Worm (Caenorhabditis elegans) whole organism, young adult: Measurements from ENCODE around the gene Y45F10B.13.

Source experiments
- B0035.1 ChIP-seq: sonication (generic microtip); optimal IDR thresholded peaks from 2 replicates; lab custom pipeline; 2016; ENCODE audit warnings: missing genetic modification characterization, mild to moderate bottlenecking, missing compliant biosample characterization, missing genotype, missing genetic modification reagents
- C06A6.2 ChIP-seq: fragments of 200-800 bp; sonication (Bioruptor generic); conservative IDR thresholded peaks from 2 replicates; pipeline ENCODE4 v1.3.6; 2022; ENCODE audit warnings: missing genetic modification characterization, missing compliant biosample characterization
- C17E4.6 ChIP-seq: fragments of 200-800 bp; sonication (Bioruptor generic); IDR thresholded peaks from 2 replicates; pipeline ENCODE4 v1.3.6; 2022; ENCODE audit warnings: missing genetic modification reagents, missing genetic modification characterization, missing compliant biosample characterization
- D2030.7 ChIP-seq: fragments of 200-800 bp; sonication (Bioruptor generic); IDR thresholded peaks from 2 replicates; pipeline ENCODE4 v1.3.6; 2022; ENCODE audit warnings: missing genetic modification reagents, missing genetic modification characterization, missing compliant biosample characterization
- F10E7.11 ChIP-seq: sonication (generic microtip); optimal IDR thresholded peaks from 2 replicates; lab custom pipeline; 2017; ENCODE audit warnings: mild to moderate bottlenecking, missing genetic modification characterization, moderate library complexity, missing compliant biosample characterization
- F22D6.2 ChIP-seq: sonication (generic microtip); optimal IDR thresholded peaks from 2 replicates; lab custom pipeline; 2016; ENCODE audit warnings: mild to moderate bottlenecking, missing genetic modification characterization, missing compliant biosample characterization
- F33H1.4 ChIP-seq: fragments of 200-800 bp; sonication (Bioruptor generic); IDR thresholded peaks from 2 replicates; pipeline ENCODE4 v1.3.6; 2022; ENCODE audit warnings: missing genetic modification reagents, missing genetic modification characterization, missing compliant biosample characterization
- F52B5.7 ChIP-seq: sonication (generic microtip); optimal IDR thresholded peaks from 2 replicates; lab custom pipeline; 2016; ENCODE audit warnings: mild to moderate bottlenecking, missing genetic modification characterization, missing compliant biosample characterization
- F55B11.4 ChIP-seq: sonication (generic microtip); optimal IDR thresholded peaks from 2 replicates; lab custom pipeline; 2016; ENCODE audit warnings: missing compliant biosample characterization, missing genetic modification characterization, borderline replicate concordance; ENCODE audit not compliant: insufficient read depth
- F57A8.1 ChIP-seq: fragments of 200-800 bp; sonication (Bioruptor generic); optimal IDR thresholded peaks from 2 replicates; lab custom pipeline; 2018; ENCODE audit warnings: mild to moderate bottlenecking, missing genetic modification characterization, moderate library complexity, missing compliant biosample characterization
- F57C9.4 ChIP-seq: sonication (generic microtip); optimal IDR thresholded peaks from 2 replicates; lab custom pipeline; 2017; ENCODE audit warnings: mild to moderate bottlenecking, missing genetic modification characterization, missing compliant biosample characterization
- K11D2.4 ChIP-seq: fragments of 200-800 bp; sonication (Bioruptor generic); IDR thresholded peaks from 2 replicates; pipeline ENCODE4 v1.3.6; 2022; ENCODE audit warnings: missing genetic modification reagents, missing genetic modification characterization, missing compliant biosample characterization
- T07F8.4 ChIP-seq: sonication (generic microtip); optimal IDR thresholded peaks from 2 replicates; lab custom pipeline; 2016; ENCODE audit warnings: mild to moderate bottlenecking, missing genetic modification characterization, moderate library complexity, missing compliant biosample characterization
- T26A5.8 ChIP-seq: sonication (generic microtip); optimal IDR thresholded peaks from 2 replicates; lab custom pipeline; 2016; ENCODE audit warnings: missing genetic modification characterization, missing compliant biosample characterization
- Y56A3A.18 ChIP-seq: fragments of 200-800 bp; sonication (Bioruptor generic); IDR thresholded peaks from 2 replicates; pipeline ENCODE4 v1.3.6; 2022; ENCODE audit warnings: missing genetic modification reagents, missing genetic modification characterization, missing compliant biosample characterization
- ama-1 ChIP-seq, 3 experiments: fragments of 150-350 bp in 1 of 3; sonication (generic microtip) in 2 of 3; optimal IDR thresholded peaks; 2 replicates each; lab custom pipeline; 2014 to 2018; ENCODE audit warnings: missing biosample characterization in 2 of 3, missing genetic modification characterization in 2 of 3, missing genetic modification reagents in 2 of 3
- aptf-2 ChIP-seq: fragments of 200-800 bp; sonication (Bioruptor generic); conservative IDR thresholded peaks from 2 replicates; pipeline ENCODE4 v1.3.6; 2022; ENCODE audit warnings: missing genetic modification reagents, missing genetic modification characterization, missing compliant biosample characterization
- attf-6 ChIP-seq: fragments of 200-800 bp; sonication (Bioruptor generic); IDR thresholded peaks from 2 replicates; pipeline ENCODE4 v1.3.6; 2022; ENCODE audit warnings: missing genetic modification reagents, missing genetic modification characterization, missing compliant biosample characterization
- bed-1 ChIP-seq: fragments of 200-800 bp; sonication (Bioruptor generic); IDR thresholded peaks from 2 replicates; pipeline ENCODE4 v1.3.6; 2022; ENCODE audit warnings: missing genetic modification reagents, missing genetic modification characterization, missing compliant biosample characterization
- bed-2 ChIP-seq: fragments of 200-800 bp; sonication (Bioruptor generic); IDR thresholded peaks from 2 replicates; pipeline ENCODE4 v1.3.6; 2022; ENCODE audit warnings: missing genetic modification reagents, missing genetic modification characterization, missing compliant biosample characterization
- ccch-3 ChIP-seq: fragments of 200-800 bp; sonication (Bioruptor generic); optimal IDR thresholded peaks from 2 replicates; lab custom pipeline; 2018; ENCODE audit warnings: mild to moderate bottlenecking, missing genetic modification characterization, missing compliant biosample characterization
- cebp-1 ChIP-seq, 2 experiments: fragments of 200-800 bp in 1 of 2; sonication (Bioruptor generic) in 1 of 2; sonication (generic microtip) in 1 of 2; IDR thresholded peaks in 1 of 2; optimal IDR thresholded peaks in 1 of 2; 2 replicates each; pipeline versions ENCODE4 v1.3.6 to Lab custom; 2017 to 2022; ENCODE audit warnings: missing compliant biosample characterization in 2 of 2, missing genetic modification characterization in 2 of 2, mild to moderate bottlenecking in 1 of 2, missing genetic modification reagents in 1 of 2, moderate library complexity in 1 of 2
- cebp-2 ChIP-seq: fragments of 200-800 bp; sonication (Bioruptor generic); IDR thresholded peaks from 2 replicates; pipeline ENCODE4 v1.3.6; 2022; ENCODE audit warnings: missing genetic modification characterization, missing compliant biosample characterization
- ceh-40 ChIP-seq: fragments of 200-800 bp; sonication (Bioruptor generic); IDR thresholded peaks from 2 replicates; pipeline ENCODE4 v1.3.6; 2022; ENCODE audit warnings: missing genetic modification characterization, missing compliant biosample characterization
- chd-7 ChIP-seq: sonication (generic microtip); optimal IDR thresholded peaks from 2 replicates; lab custom pipeline; 2016; ENCODE audit warnings: mild to moderate bottlenecking, missing genetic modification characterization, moderate library complexity, missing compliant biosample characterization
- dpl-1 ChIP-seq: fragments of 150-350 bp; optimal IDR thresholded peaks from 2 replicates; lab custom pipeline; 2014; ENCODE audit warnings: missing biosample characterization, missing genetic modification reagents, missing genetic modification characterization
- efl-1 ChIP-seq: fragments of 150-350 bp; optimal IDR thresholded peaks from 2 replicates; lab custom pipeline; 2014; ENCODE audit warnings: missing biosample characterization, missing genetic modification reagents, missing genetic modification characterization
- ekl-4 ChIP-seq: fragments of 200-800 bp; sonication (Bioruptor generic); IDR thresholded peaks from 2 replicates; pipeline ENCODE4 v1.3.6; 2022; ENCODE audit warnings: missing genetic modification reagents, missing genetic modification characterization, missing compliant biosample characterization
- fkh-3 ChIP-seq: sonication (generic microtip); optimal IDR thresholded peaks from 2 replicates; lab custom pipeline; 2016; ENCODE audit warnings: mild to moderate bottlenecking, missing genetic modification characterization, missing compliant biosample characterization
- hrde-1 ChIP-seq: sonication (generic microtip); optimal IDR thresholded peaks from 2 replicates; lab custom pipeline; 2016; ENCODE audit warnings: missing genetic modification characterization, mild to moderate bottlenecking, missing compliant biosample characterization, moderate library complexity, missing genotype, missing genetic modification reagents, borderline replicate concordance
- lin-35 ChIP-seq, 3 experiments: fragments of 150-350 bp in 2 of 3; sonication (generic microtip) in 1 of 3; optimal IDR thresholded peaks; 2 replicates each; lab custom pipeline; 2014 to 2018; ENCODE audit warnings: missing biosample characterization in 3 of 3, missing genetic modification characterization in 3 of 3, missing genetic modification reagents in 3 of 3
- lin-40 ChIP-seq: sonication (generic microtip); optimal IDR thresholded peaks from 2 replicates; lab custom pipeline; 2016; ENCODE audit warnings: missing genetic modification characterization, mild to moderate bottlenecking, missing compliant biosample characterization, missing genotype, missing genetic modification reagents
- madf-10 ChIP-seq: sonication (generic microtip); optimal IDR thresholded peaks from 2 replicates; lab custom pipeline; 2016; ENCODE audit warnings: mild to moderate bottlenecking, missing genetic modification characterization, missing compliant biosample characterization
- madf-3 ChIP-seq: fragments of 200-800 bp; sonication (Bioruptor generic); IDR thresholded peaks from 2 replicates; pipeline ENCODE4 v1.3.6; 2022; ENCODE audit warnings: missing genetic modification reagents, missing genetic modification characterization, missing compliant biosample characterization
- madf-8 ChIP-seq: fragments of 200-800 bp; sonication (Bioruptor generic); conservative IDR thresholded peaks from 2 replicates; pipeline ENCODE4 v1.3.6; 2022; ENCODE audit warnings: missing genetic modification reagents, missing genetic modification characterization, missing compliant biosample characterization
- nhr-80 ChIP-seq: sonication (generic microtip); optimal IDR thresholded peaks from 2 replicates; lab custom pipeline; 2016; ENCODE audit warnings: missing genetic modification characterization, missing compliant biosample characterization
- pha-4 ChIP-seq: fragments of 150-350 bp; sonication (generic microtip); optimal IDR thresholded peaks from 2 replicates; lab custom pipeline; 2014; ENCODE audit warnings: missing biosample characterization, missing genetic modification reagents, missing genetic modification characterization
- rcor-1 ChIP-seq: fragments of 200-800 bp; sonication (Bioruptor generic); IDR thresholded peaks from 2 replicates; pipeline ENCODE4 v1.3.6; 2022; ENCODE audit warnings: missing genetic modification reagents, missing genetic modification characterization, missing compliant biosample characterization
- rec-8 ChIP-seq, 2 experiments: sonication (generic microtip); optimal IDR thresholded peaks; 2 replicates each; lab custom pipeline; 2016; ENCODE audit warnings: mild to moderate bottlenecking in 2 of 2, missing genetic modification characterization in 2 of 2, missing genetic modification reagents in 2 of 2, missing genotype in 2 of 2, missing biosample characterization in 1 of 2, missing compliant biosample characterization in 1 of 2, moderate library complexity in 1 of 2
- sea-2 ChIP-seq: fragments of 200-800 bp; sonication (Bioruptor generic); IDR thresholded peaks from 2 replicates; pipeline ENCODE4 v1.3.6; 2022; ENCODE audit warnings: missing genetic modification characterization, missing compliant biosample characterization
- snpc-1.3 ChIP-seq: sonication (generic microtip); optimal IDR thresholded peaks from 2 replicates; lab custom pipeline; 2017; ENCODE audit warnings: missing genetic modification characterization, mild to moderate bottlenecking, missing compliant biosample characterization, antibody characterized with exemption, moderate library complexity, missing genotype, missing genetic modification reagents; ENCODE audit not compliant: insufficient read depth
- snpc-4 ChIP-seq, 5 experiments: fragments of 150-350 bp in 1 of 5; sonication (generic microtip) in 4 of 5; optimal IDR thresholded peaks; 2 replicates each; lab custom pipeline; 2014 to 2018; ENCODE audit warnings: missing genetic modification characterization in 5 of 5, missing biosample characterization in 3 of 5, antibody characterized with exemption in 2 of 5, mild to moderate bottlenecking in 2 of 5, missing compliant biosample characterization in 2 of 5, missing genotype in 2 of 5, moderate library complexity in 2 of 5, missing genetic modification reagents in 1 of 5
- tbx-9 ChIP-seq: sonication (generic microtip); optimal IDR thresholded peaks from 2 replicates; lab custom pipeline; 2016; ENCODE audit warnings: borderline replicate concordance, missing genetic modification characterization, inconsistent platforms, missing compliant biosample characterization
- unc-130 ChIP-seq: sonication (generic microtip); optimal IDR thresholded peaks from 2 replicates; lab custom pipeline; 2016; ENCODE audit warnings: missing genetic modification reagents, missing genetic modification characterization, missing compliant biosample characterization
- xnd-1 ChIP-seq: sonication (generic microtip); optimal IDR thresholded peaks from 2 replicates; lab custom pipeline; 2016; ENCODE audit warnings: missing genotype, missing genetic modification reagents, missing genetic modification characterization, missing compliant biosample characterization
- zfh-2 ChIP-seq: fragments of 200-800 bp; sonication (Bioruptor generic); conservative IDR thresholded peaks from 2 replicates; pipeline ENCODE4 v1.3.6; 2022; ENCODE audit warnings: missing genetic modification reagents, missing genetic modification characterization, missing compliant biosample characterization
- ztf-25 ChIP-seq: fragments of 200-800 bp; sonication (Bioruptor generic); IDR thresholded peaks from 2 replicates; pipeline ENCODE4 v1.3.6; 2022; ENCODE audit warnings: missing genetic modification reagents, missing genetic modification characterization, missing compliant biosample characterization

Y45F10B.13 gene

DNA sequence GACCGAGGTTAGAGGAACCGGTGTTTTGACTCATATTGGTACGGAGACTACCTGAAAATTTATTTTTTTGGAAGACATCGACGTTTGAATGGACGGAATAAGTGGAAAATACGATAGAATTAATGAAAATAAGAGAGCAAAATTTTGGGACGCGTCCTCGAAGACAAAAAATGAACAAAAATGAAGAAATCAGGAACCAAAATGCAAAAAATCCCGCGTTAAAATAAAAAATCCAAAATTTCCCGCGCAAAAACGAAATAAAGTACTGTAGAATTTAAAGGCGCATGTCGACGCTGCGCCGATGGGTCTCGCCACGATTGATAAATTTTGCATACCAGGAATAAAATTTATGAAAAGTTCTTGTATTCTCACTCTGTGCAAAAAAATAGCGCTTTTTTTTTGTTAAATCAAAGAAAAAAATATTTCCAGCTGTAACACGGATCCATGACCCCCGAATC is 49.4 kb downstream of the Y45F10B.13 start, which contains the start of gene puf-3 (continued):
- TF ChIP-seq F22D6.2, result no peak
- TF ChIP-seq F57C9.4, result no peak
- TF ChIP-seq dpl-1, result peak; percentile 93
- no peak for TF ChIP-seq bed-1 (GFP tag; lab: Robert Waterston, UW)
- no peak for TF ChIP-seq sea-2
- no peak for TF ChIP-seq C17E4.6
- no peak; the same call in 1 of the 2 replicates for TF ChIP-seq zfh-2 (GFP tag; lab: Robert Waterston, UW)
- TF ChIP-seq pha-4 (tag; lab: Kevin White, UChicago), result no peak
- TF ChIP-seq chd-7, result no peak
- no peak for TF ChIP-seq ceh-40 (GFP tag; lab: Robert Waterston, UW)
- peak; percentile 98 for TF ChIP-seq F33H1.4
- TF ChIP-seq bed-2, result no peak
- TF ChIP-seq efl-1 (GFP tag; lab: Kevin White, UChicago), result peak; percentile 97
- no peak for TF ChIP-seq K11D2.4 (GFP tag; lab: Robert Waterston, UW)
- TF ChIP-seq F57A8.1 (GFP tag; lab: Kevin White, UChicago), result no peak
- TF ChIP-seq nhr-80 (tag; lab: Kevin White, UChicago), result no peak
- no peak for TF ChIP-seq F55B11.4 (tag; lab: Kevin White, UChicago)
- no peak for TF ChIP-seq B0035.1
- TF ChIP-seq lin-35 (GFP tag; optimal IDR thresholded peaks at IDR 0.05; lab: Kevin White, UChicago), result peak in 1 of 3 experiments; percentile 39
- TF ChIP-seq madf-10, result no peak
- TF ChIP-seq lin-40 (tag; lab: Kevin White, UChicago), result no peak
- TF ChIP-seq T26A5.8, result no peak
- no peak for TF ChIP-seq tbx-9 (tag; lab: Kevin White, UChicago)
- TF ChIP-seq cebp-2, result no peak
- TF ChIP-seq fkh-3 (tag; lab: Kevin White, UChicago), result no peak
- TF ChIP-seq cebp-1 (GFP tag; IDR thresholded peaks at IDR 0.05; lab: Robert Waterston, UW), result no peak
- TF ChIP-seq cebp-1 (tag; optimal IDR thresholded peaks at IDR 0.05; lab: Kevin White, UChicago), result no peak
- peak; percentile 25 for TF ChIP-seq unc-130
- TF ChIP-seq rcor-1 (GFP tag; lab: Robert Waterston, UW), result peak; percentile 69
- TF ChIP-seq Y56A3A.18 (GFP tag; lab: Robert Waterston, UW), result no peak
- TF ChIP-seq madf-3 (GFP tag; lab: Robert Waterston, UW), result peak; percentile 85; the same call in 1 of the 2 replicates
- peak; percentile 65 for TF ChIP-seq snpc-1.3 (tag; lab: Kevin White, UChicago)
- no peak for TF ChIP-seq C06A6.2 (GFP tag; lab: Robert Waterston, UW)
- no peak for TF ChIP-seq F52B5.7 (tag; lab: Kevin White, UChicago)
- TF ChIP-seq rec-8 (tag; optimal IDR thresholded peaks at IDR 0.05; lab: Kevin White, UChicago), result no peak
- TF ChIP-seq F10E7.11, result no peak
- peak; percentile 86 for TF ChIP-seq ekl-4 (GFP tag; lab: Robert Waterston, UW)
- no peak for TF ChIP-seq ccch-3
- TF ChIP-seq hrde-1, result peak; percentile 24
- TF ChIP-seq ztf-25 (GFP tag; lab: Robert Waterston, UW), result no peak
- TF ChIP-seq T07F8.4 (tag; lab: Kevin White, UChicago), result no peak
- peak; percentile 76 for TF ChIP-seq snpc-4 (GFP tag; optimal IDR thresholded peaks at IDR 0.05; lab: Kevin White, UChicago)
- peak in 3 of 4 experiments; percentile 55 to 92 (median 82) for TF ChIP-seq snpc-4 (tag; optimal IDR thresholded peaks at IDR 0.05; lab: Kevin White, UChicago)
- TF ChIP-seq aptf-2, result no peak
- TF ChIP-seq madf-8 (GFP tag; lab: Robert Waterston, UW), result peak; percentile 97
- TF ChIP-seq xnd-1, result peak; percentile 98
- no peak for TF ChIP-seq ama-1 (optimal IDR thresholded peaks at IDR 0.05; lab: Kevin White, UChicago)
- TF ChIP-seq ama-1 (GFP tag; optimal IDR thresholded peaks at IDR 0.05; lab: Kevin White, UChicago), result no peak
- TF ChIP-seq D2030.7 (GFP tag; lab: Robert Waterston, UW), result peak; percentile 94
- peak; percentile 95 for TF ChIP-seq attf-6 (GFP tag; lab: Robert Waterston, UW)
